Worm (Caenorhabditis elegans): Measurements from ENCODE around the gene F53B7.4.

ce11 chrV:10965501-10965900, 36.8 kb downstream of the F53B7.4 start, which contains the start of the genes ctf-4 and eef-1G:
- TF ChIP-seq nhr-12 (tag; optimal IDR thresholded peaks at IDR 0.05) = no peak
- TF ChIP-seq ztf-11 (tag; optimal IDR thresholded peaks at IDR 0.05) = no peak
- TF ChIP-seq lin-39 (tag; optimal IDR thresholded peaks at IDR 0.05) = peak; percentile 36
- no peak for TF ChIP-seq elt-1 (tag; optimal IDR thresholded peaks at IDR 0.05)
- peak; percentile 99 for TF ChIP-seq fos-1 (tag; optimal IDR thresholded peaks at IDR 0.05)
- no peak for TF ChIP-seq nhr-237 (tag; optimal IDR thresholded peaks at IDR 0.05)
- peak; percentile 95 for TF ChIP-seq nhr-6 (tag; optimal IDR thresholded peaks at IDR 0.05)
- peak in 1 of 2 experiments; percentile 60 for TF ChIP-seq mdl-1 (tag; optimal IDR thresholded peaks at IDR 0.05)
- TF ChIP-seq skn-1 (tag; optimal IDR thresholded peaks at IDR 0.05) = peak; percentile 86
- TF ChIP-seq ama-1 (optimal IDR thresholded peaks at IDR 0.05) = peak; percentile 51
- TF ChIP-seq snpc-4 (tag; optimal IDR thresholded peaks at IDR 0.05) = peak; percentile 88
- TF ChIP-seq nhr-77 (tag; optimal IDR thresholded peaks at IDR 0.05) = peak; percentile 57
- TF ChIP-seq unc-55 (GFP tag; optimal IDR thresholded peaks at IDR 0.05) = peak; percentile 99
- peak; percentile 71 for TF ChIP-seq ZK546.5 (tag; optimal IDR thresholded peaks at IDR 0.05)

Data from whole organism, L2 larva.